Worm (Caenorhabditis elegans): ENCODE measurements around the gene mccc-1.

mccc-1 gene

DNA sequence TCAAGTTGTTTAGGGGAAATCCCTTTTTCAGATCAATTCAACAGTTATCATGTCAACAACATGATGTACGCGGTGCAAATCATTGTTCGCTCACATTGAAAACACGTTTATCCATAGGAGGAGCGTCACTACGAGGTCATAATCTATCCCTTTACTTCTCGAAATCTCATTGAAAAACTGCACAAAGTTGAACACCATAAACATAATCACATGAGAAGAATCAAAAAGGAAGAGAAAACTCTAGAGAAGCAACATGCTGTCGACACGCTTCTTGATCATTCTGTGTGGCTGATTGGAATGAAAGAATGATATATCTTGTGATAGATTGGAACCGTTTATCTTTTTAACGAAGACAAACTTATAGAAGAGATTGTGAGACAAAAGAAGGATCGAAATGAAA is 16.5 kb upstream of the mccc-1 start (continued):
- TF ChIP-seq mes-2 (tag; optimal IDR thresholded peaks at IDR 0.05; ENCODE audit: poor library complexity, severe bottlenecking) = peak; percentile 41
- no peak for TF ChIP-seq ceh-28 (tag; optimal IDR thresholded peaks at IDR 0.05)
- no peak for TF ChIP-seq tag-97 (GFP tag; IDR thresholded peaks at IDR 0.05)
- no peak for TF ChIP-seq Y75B8A.6 (GFP tag; IDR thresholded peaks at IDR 0.05)
- no peak for TF ChIP-seq lin-1 (GFP tag; IDR thresholded peaks at IDR 0.05)
- no peak for TF ChIP-seq attf-4 (tag; optimal IDR thresholded peaks at IDR 0.05)
- peak; percentile 14 for TF ChIP-seq nhr-10 (tag; optimal IDR thresholded peaks at IDR 0.05)
- TF ChIP-seq mdt-29 (GFP tag; IDR thresholded peaks at IDR 0.05) = peak; percentile 90
- peak; percentile 49 for TF ChIP-seq dpl-1 (GFP tag; optimal IDR thresholded peaks at IDR 0.05)
- TF ChIP-seq dmd-8 (GFP tag; IDR thresholded peaks at IDR 0.05) = no peak
- peak; percentile 92 for TF ChIP-seq aha-1 (tag)
- no peak for TF ChIP-seq rbr-2 (tag; optimal IDR thresholded peaks at IDR 0.05)
- TF ChIP-seq fos-1 (tag; optimal IDR thresholded peaks at IDR 0.05) = no peak
- no peak for TF ChIP-seq unc-130 (GFP tag; optimal IDR thresholded peaks at IDR 0.05)
- peak; percentile 59 for TF ChIP-seq mep-1 (tag; optimal IDR thresholded peaks at IDR 0.05)
- peak; percentile 24; the same call in 1 of the 2 replicates for TF ChIP-seq tra-1 (GFP tag; IDR thresholded peaks at IDR 0.05)
- TF ChIP-seq hlh-11 (tag; optimal IDR thresholded peaks at IDR 0.05) = peak; percentile 90
- no peak for TF ChIP-seq ZK337.2 (GFP tag; IDR thresholded peaks at IDR 0.05)
- TF ChIP-seq gei-8 (GFP tag; optimal IDR thresholded peaks at IDR 0.05) = peak; percentile 75
- TF ChIP-seq mxl-3 (GFP tag; optimal IDR thresholded peaks at IDR 0.05) = peak; percentile 86
- no peak for TF ChIP-seq zip-2 (tag; optimal IDR thresholded peaks at IDR 0.05)
- peak; percentile 93 for TF ChIP-seq hlh-30 (tag; optimal IDR thresholded peaks at IDR 0.05; ENCODE audit: insufficient read depth)
- peak; percentile 58 for TF ChIP-seq nhr-11 (tag; optimal IDR thresholded peaks at IDR 0.05)
- no peak for TF ChIP-seq T26A8.4 (GFP tag; IDR thresholded peaks at IDR 0.05)
- peak; percentile 94 for TF ChIP-seq cey-2 (tag; optimal IDR thresholded peaks at IDR 0.05; ENCODE audit: borderline replicate concordance, insufficient read depth)
- TF ChIP-seq snpc-1.2 (GFP tag; IDR thresholded peaks at IDR 0.05) = no peak
- TF ChIP-seq ztf-11 (tag; optimal IDR thresholded peaks at IDR 0.05) = no peak
- no peak for TF ChIP-seq nhr-237 (tag; optimal IDR thresholded peaks at IDR 0.05)
- TF ChIP-seq mdl-1 (tag; optimal IDR thresholded peaks at IDR 0.05) = peak in 1 of 2 experiments; percentile 72
- peak; percentile 6 for TF ChIP-seq dve-1 (tag; optimal IDR thresholded peaks at IDR 0.05; ENCODE audit: insufficient read depth)

- no peak for TF ChIP-seq daf-16 (GFP tag; optimal IDR thresholded peaks at IDR 0.05)
- no peak for TF ChIP-seq daf-16 (tag; optimal IDR thresholded peaks at IDR 0.05)
- no peak for TF ChIP-seq Y48G9A.11 (GFP tag; IDR thresholded peaks at IDR 0.05)
- no peak for TF ChIP-seq ama-1 (optimal IDR thresholded peaks at IDR 0.05)
- TF ChIP-seq snpc-4 (tag; optimal IDR thresholded peaks at IDR 0.05) = no peak
- TF ChIP-seq mxl-3 (GFP tag; optimal IDR thresholded peaks at IDR 0.05) = no peak
- TF ChIP-seq mdt-29 (GFP tag; IDR thresholded peaks at IDR 0.05) = no peak
- no peak for TF ChIP-seq jun-1 (tag; optimal IDR thresholded peaks at IDR 0.05)
- no peak for TF ChIP-seq F37D6.2 (tag; optimal IDR thresholded peaks at IDR 0.05)
- no peak for TF ChIP-seq hmg-1.1 (GFP tag; IDR thresholded peaks at IDR 0.05)
- no peak for TF ChIP-seq ceh-20 (GFP tag; IDR thresholded peaks at IDR 0.05)
- no peak for TF ChIP-seq D1046.2 (GFP tag; IDR thresholded peaks at IDR 0.05)
- TF ChIP-seq F44E2.7 (GFP tag; IDR thresholded peaks at IDR 0.05) = no peak
- no peak for TF ChIP-seq dve-1 (tag; optimal IDR thresholded peaks at IDR 0.05; ENCODE audit: insufficient read depth)
- no peak for TF ChIP-seq nhr-11 (tag; optimal IDR thresholded peaks at IDR 0.05)
- no peak for TF ChIP-seq daf-8 (GFP tag; IDR thresholded peaks at IDR 0.05)
- TF ChIP-seq zfp-3 (GFP tag; conservative IDR thresholded peaks at IDR 0.05) = no peak
These were observed 15.0 kb upstream of the mccc-1 start for ce11 chrIV:9869344-9869743.

Measured in whole organism, L4 larva.